Worm (Caenorhabditis elegans): ENCODE data around the gene Y57G11C.5.

DNA sequence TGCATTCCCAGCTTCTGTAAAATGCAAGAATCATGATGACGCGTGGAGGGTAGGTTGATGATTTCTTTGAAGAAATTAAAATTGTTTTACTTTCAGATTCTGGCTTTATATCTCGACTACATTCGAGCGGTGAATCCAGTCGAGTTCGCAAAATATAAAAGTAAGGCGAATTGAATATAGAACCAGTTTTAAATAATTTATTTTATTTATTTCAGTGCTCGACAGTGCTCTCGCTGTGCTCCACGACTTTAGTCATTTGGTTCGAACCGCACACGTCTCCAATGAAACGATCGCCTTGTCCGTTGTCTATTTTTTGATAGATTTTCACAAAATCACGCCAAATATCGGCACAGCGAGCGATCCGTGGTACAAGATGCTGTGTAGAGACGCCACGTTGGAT is 17.0 kb upstream of the Y57G11C.5 start, which contains the start of gene Y57G11C.1130:
- no peak for TF ChIP-seq hnd-1 (tag; optimal IDR thresholded peaks at IDR 0.05)
- TF ChIP-seq ama-1 (optimal IDR thresholded peaks at IDR 0.05), result no peak
- TF ChIP-seq ets-7 (tag; optimal IDR thresholded peaks at IDR 0.05), result no peak
- no peak for TF ChIP-seq ceh-36 (tag; optimal IDR thresholded peaks at IDR 0.05)
- no peak for TF ChIP-seq ceh-13 (GFP tag; optimal IDR thresholded peaks at IDR 0.05)
- no peak for TF ChIP-seq B0310.2 (tag; optimal IDR thresholded peaks at IDR 0.05)
- no peak for TF ChIP-seq hmg-4 (GFP tag; optimal IDR thresholded peaks at IDR 0.05)
- TF ChIP-seq aly-1 (tag; optimal IDR thresholded peaks at IDR 0.05), result no peak
- no peak for TF ChIP-seq tbx-11 (GFP tag; IDR thresholded peaks at IDR 0.05)
- no peak for TF ChIP-seq flt-1 (GFP tag; IDR thresholded peaks at IDR 0.05)
- TF ChIP-seq F13C5.2 (tag; optimal IDR thresholded peaks at IDR 0.05), result no peak
- no peak for TF ChIP-seq tra-4 (tag; optimal IDR thresholded peaks at IDR 0.05)
- no peak for TF ChIP-seq pes-1 (GFP tag; IDR thresholded peaks at IDR 0.05)

All from whole organism, early embryonic.